Worm (Caenorhabditis elegans) whole organism, L4 larva: ENCODE measurements around the gene lron-7.

Source experiments
- ceh-32 ChIP-seq: sonication (generic microtip); optimal IDR thresholded peaks from 2 replicates; lab custom pipeline; 2016; ENCODE audit warnings: mild to moderate bottlenecking, missing genetic modification characterization, missing compliant biosample characterization; ENCODE audit not compliant: poor library complexity
- ceh-82 ChIP-seq: sonication (generic microtip); optimal IDR thresholded peaks from 2 replicates; lab custom pipeline; 2017; ENCODE audit warnings: missing biosample characterization, missing genetic modification characterization
- daf-19 ChIP-seq: fragments of 200-800 bp; sonication (Bioruptor generic); conservative IDR thresholded peaks from 2 replicates; pipeline ENCODE4 v1.3.6; 2022; ENCODE audit warnings: missing genetic modification characterization, missing compliant biosample characterization
- hlh-30 ChIP-seq: sonication (generic microtip); optimal IDR thresholded peaks from 2 replicates; lab custom pipeline; 2017; ENCODE audit warnings: antibody characterized with exemption, mild to moderate bottlenecking, missing genetic modification characterization, missing compliant biosample characterization; ENCODE audit not compliant: insufficient read depth
- jun-1 ChIP-seq: fragments of 150-350 bp; optimal IDR thresholded peaks from 2 replicates; lab custom pipeline; 2014; ENCODE audit warnings: missing biosample characterization, missing genetic modification reagents, missing genetic modification characterization
- lir-3 ChIP-seq: sonication (generic microtip); optimal IDR thresholded peaks from 2 replicates; lab custom pipeline; 2016; ENCODE audit warnings: mild to moderate bottlenecking, missing genetic modification characterization, missing compliant biosample characterization
- mdl-1 ChIP-seq, 2 experiments: fragments of 150-350 bp in 1 of 2; sonication (generic microtip) in 1 of 2; optimal IDR thresholded peaks; 2 replicates each; lab custom pipeline; 2014 to 2017; ENCODE audit warnings: missing biosample characterization in 2 of 2, missing genetic modification characterization in 2 of 2
- nhr-77 ChIP-seq: fragments of 150-350 bp; optimal IDR thresholded peaks from 2 replicates; lab custom pipeline; 2014; ENCODE audit warnings: missing biosample characterization, missing genetic modification characterization
- snpc-4 ChIP-seq: fragments of 150-350 bp; optimal IDR thresholded peaks from 2 replicates; lab custom pipeline; 2014; ENCODE audit warnings: missing biosample characterization, missing genetic modification characterization
- unc-62 ChIP-seq, 3 experiments: fragments of 150-350 bp in 1 of 3; sonication (generic microtip); optimal IDR thresholded peaks in 2 of 3; peaks in 1 of 3; 1 replicate in 1 of 3; 2 replicates in 2 of 3; lab custom pipeline; 2014 to 2017; ENCODE audit warnings: missing biosample characterization in 3 of 3, missing genetic modification characterization in 3 of 3, missing genetic modification reagents in 3 of 3, missing genotype in 1 of 3
- ztf-11 ChIP-seq: fragments of 150-350 bp; optimal IDR thresholded peaks from 2 replicates; lab custom pipeline; 2014; ENCODE audit warnings: missing biosample characterization, missing genetic modification characterization

- TF ChIP-seq hlh-30 (tag; lab: Kevin White, UChicago) (no peak), ztf-11 (no peak), ceh-82 (tag; lab: Kevin White, UChicago) (no peak), daf-19 (GFP tag; lab: Robert Waterston, UW) (no peak), lir-3 (tag; lab: Kevin White, UChicago) (no peak), snpc-4 (tag; lab: Kevin White, UChicago) (no peak), jun-1 (tag; lab: Kevin White, UChicago) (no peak), nhr-77 (tag; lab: Kevin White, UChicago) (no peak), mdl-1 (tag; optimal IDR thresholded peaks at IDR 0.05; lab: Kevin White, UChicago) (no peak), ceh-32 (tag; lab: Kevin White, UChicago) (no peak), unc-62 (GFP tag; optimal IDR thresholded peaks at IDR 0.05 in 1 of 2; lab: Kevin White, UChicago) (peak in 1 of 2 experiments; percentile 53), unc-62 (tag; optimal IDR thresholded peaks at IDR 0.05; lab: Kevin White, UChicago) (no peak)
Measured at ce11 chrX:7298652-7299051, 6.7 kb downstream of the lron-7 start, which contains the start of gene K03A1.4.
